Fruit fly (Drosophila melanogaster) S2 (cell line): Measurements from ENCODE around the gene tos.
A peak's percentile ranks its signal among the peaks of the same experiment; 100 is the strongest.

ENCODE experiments used
- CG8478 ChIP-seq: fragments of >200 bp; optimal IDR thresholded peaks from 2 replicates; lab custom pipeline; 2018
- CTCF ChIP-seq, 2 experiments: fragments of >200 bp; optimal IDR thresholded peaks; 2 replicates each; lab custom pipeline; 2018

tos gene

dm6 chr2L:18693877-18694723 is 12.2 kb upstream of the tos start:
- TF ChIP-seq CG8478 (no peak), CTCF (optimal IDR thresholded peaks at IDR 0.05; lab: Kevin White, UChicago) (no peak)

dm6 chr2L:18689376-18689775 is 7.5 kb upstream of the tos start, which contains the start of gene CG10336:
CG10336 (plus strand) TSS chr2L:18689528.
- no peak for TF ChIP-seq CTCF (optimal IDR thresholded peaks at IDR 0.05; lab: Kevin White, UChicago)
- no peak for TF ChIP-seq CG8478

- peak; percentile 36 to 46 for TF ChIP-seq CTCF (optimal IDR thresholded peaks at IDR 0.05; lab: Kevin White, UChicago)
- TF ChIP-seq CG8478 = no peak
These were observed 6.9 kb upstream of the tos start, which contains the start of gene msl-1 for dm6 chr2L:18688646-18689296. msl-1 (minus strand) TSS chr2L:18688800.

DNA sequence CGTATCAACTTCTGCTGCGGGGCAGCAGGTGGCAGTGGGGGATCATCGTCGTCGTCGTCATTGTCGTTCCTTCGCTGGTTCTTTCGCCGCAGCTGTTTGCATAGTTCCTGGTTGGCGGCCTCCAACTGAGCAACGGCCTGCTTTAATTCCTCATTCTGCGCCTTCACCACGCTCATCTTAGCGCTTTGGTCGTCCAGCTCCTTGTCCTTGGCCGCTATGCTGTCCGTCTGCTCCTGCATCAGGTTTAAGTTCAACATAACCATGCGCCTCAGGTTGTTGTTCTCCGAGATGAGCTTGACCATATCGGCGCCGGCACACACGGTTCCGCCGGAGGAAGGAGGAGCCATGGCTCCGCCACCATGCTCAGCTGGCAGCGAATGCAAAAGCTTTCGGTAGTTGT is 6.0 kb upstream of the tos start:
- TF ChIP-seq CG8478 (no peak), CTCF (optimal IDR thresholded peaks at IDR 0.05; lab: Kevin White, UChicago) (no peak)

DNA sequence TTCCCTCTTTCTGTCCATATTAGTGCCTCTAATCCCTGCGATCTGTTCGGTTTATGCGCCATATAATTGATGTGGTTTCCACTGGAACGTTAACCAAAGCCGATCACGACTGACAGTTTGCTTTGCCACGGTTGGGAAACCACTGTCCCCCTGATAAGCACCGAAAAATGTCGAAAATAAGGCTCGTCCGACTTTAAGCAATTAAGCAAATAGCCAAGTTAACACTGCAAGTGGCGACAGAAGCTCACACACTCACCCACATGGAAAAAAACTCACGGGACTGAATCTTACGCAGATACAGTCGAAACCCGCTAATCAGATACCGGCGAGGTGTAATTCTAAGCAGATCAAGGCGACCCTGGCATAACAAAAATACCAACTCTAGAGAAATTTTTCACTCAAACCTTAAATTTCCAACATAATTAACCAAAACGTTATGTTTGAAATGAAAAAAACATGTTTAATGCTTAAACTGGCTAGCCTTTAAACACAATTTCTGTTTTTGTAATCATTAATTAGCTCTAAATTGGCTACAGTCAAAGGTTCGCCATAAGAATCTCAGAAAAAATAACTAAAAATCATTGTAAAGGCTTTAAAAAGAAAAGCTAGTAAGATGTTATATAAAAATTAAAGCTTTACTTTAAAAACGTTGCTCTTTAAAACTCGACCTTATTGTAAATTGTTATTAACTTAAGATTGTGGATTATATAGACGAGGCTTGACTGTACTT is 3.8 kb downstream of the tos start:
- TF ChIP-seq CG8478 (no peak), CTCF (optimal IDR thresholded peaks at IDR 0.05; lab: Kevin White, UChicago) (no peak)

- TF ChIP-seq CG8478 (no peak), CTCF (optimal IDR thresholded peaks at IDR 0.05; lab: Kevin White, UChicago) (no peak)
These were observed 4.7 kb downstream of the tos start, which contains the start of the genes Mst36Fa and CG31751 for dm6 chr2L:18676948-18677820. Mst36Fa (minus strand) TSS chr2L:18676998. CG31751 (plus strand) TSS chr2L:18677221.

DNA sequence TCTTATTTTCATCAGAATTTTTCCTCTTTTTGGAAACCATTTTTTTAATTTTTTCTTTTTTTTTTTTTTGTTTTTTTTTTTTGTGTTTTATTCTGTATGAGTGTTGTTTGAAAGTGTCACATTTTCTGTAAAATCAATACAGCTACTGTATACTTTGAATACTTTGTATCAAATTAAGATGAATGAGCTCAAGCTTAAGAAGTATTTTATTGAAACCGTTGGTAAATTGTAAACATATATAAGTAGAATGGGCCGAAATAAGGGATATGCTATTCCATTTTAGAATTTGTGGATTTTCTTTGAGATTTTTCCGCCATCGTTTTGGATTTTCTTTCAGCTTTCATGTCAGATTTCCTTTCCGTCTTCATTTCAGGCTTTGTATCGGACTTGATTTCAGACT is 6.9 kb downstream of the tos start, which contains the start of gene Mst36Fb:
Gene Mst36Fb (minus strand): TSS at position 101 of the 400 bp plus-strand sequence.
- TF ChIP-seq CTCF (optimal IDR thresholded peaks at IDR 0.05; lab: Kevin White, UChicago) (no peak), CG8478 (no peak)

DNA sequence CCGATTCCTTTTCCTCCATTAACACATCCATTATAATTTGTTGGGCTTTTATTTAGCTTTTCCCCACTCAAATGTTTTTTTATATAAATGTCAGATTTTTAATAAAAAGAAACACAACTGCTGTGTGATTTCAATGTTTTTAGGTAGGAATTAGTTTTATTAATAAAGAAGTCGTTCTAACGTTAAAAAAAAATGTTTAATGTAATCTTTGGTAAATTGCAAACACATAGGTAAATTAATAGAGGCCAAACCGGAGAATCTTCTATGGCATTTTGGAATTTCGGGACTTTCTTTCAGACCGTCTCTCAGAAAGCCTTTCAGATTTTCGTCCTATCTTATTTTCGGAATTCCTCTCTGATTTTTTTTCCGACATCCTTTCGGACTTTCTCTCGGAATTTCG is 8.7 kb downstream of the tos start, which contains the start of gene CG43339:
Gene CG43339 (minus strand): TSS at position 101 of the 400 bp plus-strand sequence.
- TF ChIP-seq CG8478 (no peak), CTCF (optimal IDR thresholded peaks at IDR 0.05; lab: Kevin White, UChicago) (no peak)

- no peak for TF ChIP-seq CTCF (optimal IDR thresholded peaks at IDR 0.05; lab: Kevin White, UChicago)
- TF ChIP-seq CG8478 = no peak
These were observed 10.7 kb downstream of the tos start, which contains the start of gene CG43338 for dm6 chr2L:18671146-18671545. CG43338 (minus strand) TSS chr2L:18671246.

DNA sequence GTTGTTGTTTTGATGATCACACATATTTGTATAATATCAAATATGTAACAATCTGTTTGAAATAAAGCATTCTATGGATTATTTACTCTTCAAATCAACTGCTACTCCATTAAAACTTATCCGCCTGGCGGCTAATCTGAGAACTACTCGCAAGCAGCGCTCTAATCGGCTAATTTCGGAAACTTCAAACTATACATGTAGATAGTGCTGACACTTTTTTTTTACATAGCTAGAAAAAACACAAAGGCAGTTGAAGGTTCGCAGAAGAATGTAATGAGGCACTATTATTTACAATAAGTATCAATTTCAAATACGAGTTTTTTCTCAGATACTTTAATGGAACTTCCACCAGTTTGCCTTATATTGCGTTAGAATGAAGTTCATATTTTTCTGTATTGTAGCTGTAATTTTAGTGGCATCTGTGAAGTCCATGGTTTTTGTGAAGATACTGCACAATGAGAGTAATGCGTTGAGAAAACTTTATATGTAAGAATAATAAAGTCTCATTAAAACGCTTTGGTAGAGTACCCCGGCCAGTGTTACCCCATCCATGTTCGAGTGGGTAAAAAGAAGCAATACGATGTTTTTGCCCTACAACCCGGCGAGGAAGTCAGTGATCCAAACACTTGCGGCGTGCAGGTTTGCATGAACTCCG is 15.8 kb downstream of the tos start:
- TF ChIP-seq CG8478 (no peak), CTCF (optimal IDR thresholded peaks at IDR 0.05; lab: Kevin White, UChicago) (peak; percentile 93 to 97)

- TF ChIP-seq CG8478 = no peak
- no peak for TF ChIP-seq CTCF (optimal IDR thresholded peaks at IDR 0.05; lab: Kevin White, UChicago)
These were observed 16.9 kb downstream of the tos start for dm6 chr2L:18664707-18665550.

DNA sequence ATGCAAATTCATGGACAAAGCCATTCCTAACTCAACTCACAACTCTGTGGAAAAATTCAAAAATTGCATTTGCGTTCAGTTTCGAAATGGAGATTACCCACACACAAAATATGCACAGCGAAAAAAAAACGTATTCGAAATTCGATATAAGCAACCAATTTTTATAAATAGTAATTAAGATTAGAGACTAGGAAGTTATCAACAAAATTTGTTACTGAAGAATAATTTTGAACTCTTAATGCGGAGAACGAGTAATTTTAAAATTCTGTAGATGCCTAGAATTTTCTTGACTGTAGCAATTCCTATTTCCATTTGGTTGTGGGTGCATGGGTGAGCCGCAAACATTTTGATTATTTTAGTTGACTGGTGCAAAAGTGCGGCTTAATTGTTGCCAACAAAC is 18.5 kb downstream of the tos start:
- no peak for TF ChIP-seq CG8478
- no peak for TF ChIP-seq CTCF (optimal IDR thresholded peaks at IDR 0.05; lab: Kevin White, UChicago)

- TF ChIP-seq CG8478 (no peak), CTCF (optimal IDR thresholded peaks at IDR 0.05; lab: Kevin White, UChicago) (no peak)
These were observed 23.8 kb downstream of the tos start for dm6 chr2L:18658108-18658507.
